Worm (Caenorhabditis elegans): Measurements from ENCODE around the gene igcm-2.

DNA sequence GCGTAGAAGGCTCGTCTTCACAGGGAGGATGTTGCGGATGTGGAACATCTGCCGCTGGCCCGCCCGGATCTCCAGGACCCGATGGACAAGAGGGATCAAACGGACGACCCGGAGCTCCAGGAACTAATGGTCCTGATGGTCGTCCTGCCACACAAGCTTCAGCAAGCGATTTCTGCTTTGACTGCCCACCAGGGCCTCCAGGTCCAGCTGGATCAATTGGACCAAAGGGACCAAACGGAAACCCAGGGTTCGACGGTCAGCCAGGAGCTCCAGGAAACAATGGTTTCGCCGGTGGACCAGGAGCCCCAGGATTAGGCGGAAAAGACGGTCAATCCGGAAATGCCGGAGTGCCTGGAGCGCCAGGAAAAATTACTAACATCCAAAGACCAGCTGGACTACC lies 56.8 kb downstream of the igcm-2 start:
- TF ChIP-seq aha-1 (tag): no peak
- TF ChIP-seq lin-39 (tag; optimal IDR thresholded peaks at IDR 0.05): no peak
- TF ChIP-seq zag-1 (tag; optimal IDR thresholded peaks at IDR 0.05): no peak
- TF ChIP-seq aly-2 (tag; optimal IDR thresholded peaks at IDR 0.05): no peak
- TF ChIP-seq nhr-77 (tag; optimal IDR thresholded peaks at IDR 0.05): no peak
- TF ChIP-seq ceh-82 (tag; optimal IDR thresholded peaks at IDR 0.05): no peak
- TF ChIP-seq lin-15B (tag; optimal IDR thresholded peaks at IDR 0.05): no peak
- no peak for TF ChIP-seq mes-2 (tag; optimal IDR thresholded peaks at IDR 0.05; ENCODE audit: poor library complexity, severe bottlenecking)
- no peak for TF ChIP-seq tag-97 (GFP tag; IDR thresholded peaks at IDR 0.05)
- TF ChIP-seq snpc-4 (tag; optimal IDR thresholded peaks at IDR 0.05): no peak
- no peak for TF ChIP-seq F37D6.2 (tag; optimal IDR thresholded peaks at IDR 0.05)
- no peak for TF ChIP-seq nhr-11 (tag; optimal IDR thresholded peaks at IDR 0.05)
- TF ChIP-seq unc-62 (GFP tag; optimal IDR thresholded peaks at IDR 0.05 in 1 of 2): no peak
- no peak for TF ChIP-seq unc-62 (tag; optimal IDR thresholded peaks at IDR 0.05)
